Worm (Caenorhabditis elegans) whole organism, L3 larva: Measurements from ENCODE around the gene ttbk-5.

Experiments used
- R02D3.7 ChIP-seq: fragments of 150-350 bp; optimal IDR thresholded peaks from 2 replicates; lab custom pipeline; 2014; ENCODE audit warnings: missing biosample characterization, missing genetic modification characterization
- fkh-2 ChIP-seq: fragments of 150-350 bp; optimal IDR thresholded peaks from 2 replicates; lab custom pipeline; 2014; ENCODE audit warnings: missing biosample characterization, missing genetic modification reagents, missing genetic modification characterization
- fos-1 ChIP-seq: fragments of 150-350 bp; optimal IDR thresholded peaks from 2 replicates; lab custom pipeline; 2014; ENCODE audit warnings: missing biosample characterization, missing genetic modification characterization
- mdl-1 ChIP-seq: fragments of 150-350 bp; optimal IDR thresholded peaks from 2 replicates; lab custom pipeline; 2014; ENCODE audit warnings: missing biosample characterization, missing genetic modification characterization
- nhr-28 ChIP-seq: fragments of 150-350 bp; optimal IDR thresholded peaks from 2 replicates; lab custom pipeline; 2014; ENCODE audit warnings: missing biosample characterization, missing genetic modification characterization
- nhr-77 ChIP-seq: fragments of 150-350 bp; optimal IDR thresholded peaks from 2 replicates; lab custom pipeline; 2014; ENCODE audit warnings: missing biosample characterization, missing genetic modification characterization
- pha-4 ChIP-seq: fragments of 150-350 bp; optimal IDR thresholded peaks from 2 replicates; lab custom pipeline; 2014; ENCODE audit warnings: missing biosample characterization, missing genetic modification reagents, missing genetic modification characterization
- unc-39 ChIP-seq: sonication (generic microtip); optimal IDR thresholded peaks from 4 replicates; lab custom pipeline; 2017; ENCODE audit warnings: missing biosample characterization, missing genetic modification characterization
- ztf-11 ChIP-seq: fragments of 150-350 bp; optimal IDR thresholded peaks from 2 replicates; lab custom pipeline; 2014; ENCODE audit warnings: missing biosample characterization, missing genetic modification characterization

ce11 chrIV:10048268-10048667 lies 42.2 kb upstream of the ttbk-5 start:
- TF ChIP-seq ztf-11 (no peak), R02D3.7 (no peak), unc-39 (tag; lab: Kevin White, UChicago) (no peak), pha-4 (tag; lab: Kevin White, UChicago) (no peak), fkh-2 (tag; lab: Kevin White, UChicago) (no peak), fos-1 (tag; lab: Kevin White, UChicago) (no peak), mdl-1 (tag; lab: Kevin White, UChicago) (no peak), nhr-28 (tag; lab: Kevin White, UChicago) (no peak), nhr-77 (tag; lab: Kevin White, UChicago) (no peak)
